Fruit fly (Drosophila melanogaster): ENCODE results near the gene Gr77a.

The Gr77a gene

dm6 chr3L:20694584-20694983, 44.6 kb downstream of the Gr77a start:
- TF ChIP-seq ttk (optimal IDR thresholded peaks at IDR 0.05) (no peak), psq (optimal IDR thresholded peaks at IDR 0.05) (no peak), Sin3A (optimal IDR thresholded peaks at IDR 0.05) (no peak), Myc (optimal IDR thresholded peaks at IDR 0.05) (no peak), insv (optimal IDR thresholded peaks at IDR 0.05) (no peak)

- no peak for TF ChIP-seq insv (optimal IDR thresholded peaks at IDR 0.05)
- no peak for TF ChIP-seq ttk (optimal IDR thresholded peaks at IDR 0.05)
- no peak for TF ChIP-seq psq (optimal IDR thresholded peaks at IDR 0.05)
- TF ChIP-seq h (optimal IDR thresholded peaks at IDR 0.05): no peak
- TF ChIP-seq Sin3A (optimal IDR thresholded peaks at IDR 0.05): no peak
- no peak for TF ChIP-seq Myc (optimal IDR thresholded peaks at IDR 0.05)
Observed at dm6 chr3L:20692516-20692915, 46.7 kb downstream of the Gr77a start.

- TF ChIP-seq psq (optimal IDR thresholded peaks at IDR 0.05) (no peak), ttk (optimal IDR thresholded peaks at IDR 0.05) (no peak)
Observed at dm6 chr3L:20690857-20691645, 48.2 kb downstream of the Gr77a start.

dm6 chr3L:20690074-20690473, 49.2 kb downstream of the Gr77a start:
- no peak for TF ChIP-seq psq (optimal IDR thresholded peaks at IDR 0.05)
- no peak for TF ChIP-seq h (optimal IDR thresholded peaks at IDR 0.05)
- no peak for TF ChIP-seq ttk (optimal IDR thresholded peaks at IDR 0.05)
- TF ChIP-seq Myc (optimal IDR thresholded peaks at IDR 0.05): no peak
- no peak for TF ChIP-seq insv (optimal IDR thresholded peaks at IDR 0.05)
- TF ChIP-seq Sin3A (optimal IDR thresholded peaks at IDR 0.05): no peak

dm6 chr3L:20688194-20688785, 50.9 kb downstream of the Gr77a start:
- no peak for TF ChIP-seq insv (optimal IDR thresholded peaks at IDR 0.05)
- no peak for TF ChIP-seq psq (optimal IDR thresholded peaks at IDR 0.05)
- no peak for TF ChIP-seq Myc (optimal IDR thresholded peaks at IDR 0.05)
- no peak for TF ChIP-seq h (optimal IDR thresholded peaks at IDR 0.05)
- no peak for TF ChIP-seq Sin3A (optimal IDR thresholded peaks at IDR 0.05)
